Worm (Caenorhabditis elegans): ENCODE data around the gene C06A1.7.

DNA sequence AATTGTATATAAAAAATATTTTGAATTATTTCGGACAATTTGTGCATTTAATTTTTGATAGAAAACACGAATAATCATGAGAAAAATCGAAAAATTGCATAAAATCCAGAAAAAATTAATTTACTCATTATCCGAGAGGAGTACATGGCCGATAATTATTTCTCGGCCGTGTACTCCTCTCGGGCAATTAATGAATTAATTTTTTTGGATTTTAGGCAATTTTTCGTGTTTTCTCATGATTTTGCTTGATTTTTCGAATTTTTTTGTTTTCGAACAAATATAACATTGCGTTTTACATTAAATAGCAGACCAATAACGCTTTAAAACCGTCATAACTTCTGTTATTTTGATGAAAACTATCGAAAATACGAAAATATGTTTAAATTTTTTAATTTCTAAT, 26.7 kb upstream of the C06A1.7 start:
- no peak for TF ChIP-seq aly-1 (tag; optimal IDR thresholded peaks at IDR 0.05)
- TF ChIP-seq ama-1 (optimal IDR thresholded peaks at IDR 0.05) = no peak
- TF ChIP-seq flt-1 (GFP tag; IDR thresholded peaks at IDR 0.05) = no peak
- TF ChIP-seq tbx-37 (GFP tag; conservative IDR thresholded peaks at IDR 0.05) = peak; percentile 40; the same call in 1 of the 2 replicates
- no peak for TF ChIP-seq ets-7 (tag; optimal IDR thresholded peaks at IDR 0.05)
- TF ChIP-seq ceh-36 (tag; optimal IDR thresholded peaks at IDR 0.05) = no peak
- TF ChIP-seq B0310.2 (tag; optimal IDR thresholded peaks at IDR 0.05) = no peak
- TF ChIP-seq F13C5.2 (tag; optimal IDR thresholded peaks at IDR 0.05) = peak; percentile 19

Data from whole organism, early embryonic.